Worm (Caenorhabditis elegans): Measurements from ENCODE around the gene psme-3.

ce11 chrIII:11563417-11563949 is 4.5 kb upstream of the psme-3 start, which contains the start of gene Y66D12A.11:
- TF ChIP-seq R02D3.7 (tag; optimal IDR thresholded peaks at IDR 0.05) = no peak
- no peak for TF ChIP-seq blmp-1 (tag; optimal IDR thresholded peaks at IDR 0.05; ENCODE audit: insufficient read depth)
- no peak for TF ChIP-seq mab-5 (tag; optimal IDR thresholded peaks at IDR 0.05)
- TF ChIP-seq unc-39 (tag; optimal IDR thresholded peaks at IDR 0.05) = no peak
- no peak for TF ChIP-seq fos-1 (tag; optimal IDR thresholded peaks at IDR 0.05)
- TF ChIP-seq nhr-12 (tag; optimal IDR thresholded peaks at IDR 0.05) = no peak
- no peak for TF ChIP-seq ceh-82 (tag; optimal IDR thresholded peaks at IDR 0.05)
- no peak for TF ChIP-seq C34F6.9 (tag; optimal IDR thresholded peaks at IDR 0.05)
- TF ChIP-seq nhr-25 (tag; optimal IDR thresholded peaks at IDR 0.05) = no peak
